Fruit fly (Drosophila melanogaster) whole organism: ENCODE measurements around the gene CG43694.

Experiments used
- CG8478 ChIP-seq: fragments of >200 bp; optimal IDR thresholded peaks from 2 replicates; lab custom pipeline; 2018; ENCODE audit warnings: inconsistent platforms
- Dll ChIP-seq: fragments of >200 bp; optimal IDR thresholded peaks from 2 replicates; lab custom pipeline; 2017
- EcR ChIP-seq, 2 experiments: fragments of >200 bp; optimal IDR thresholded peaks; 2 replicates each; lab custom pipeline; 2017; ENCODE audit warnings: missing biosample characterization in 2 of 2, missing genetic modification characterization in 2 of 2, missing genetic modification reagents in 2 of 2
- pan ChIP-seq: fragments of >200 bp; optimal IDR thresholded peaks from 2 replicates; lab custom pipeline; 2017
- psq ChIP-seq: fragments of >200 bp; optimal IDR thresholded peaks from 2 replicates; lab custom pipeline; 2017
- usp ChIP-seq: fragments of >200 bp; optimal IDR thresholded peaks from 2 replicates; lab custom pipeline; 2017; ENCODE audit warnings: missing biosample characterization, missing genetic modification characterization, mixed read lengths

The CG43694 gene

dm6 chr3R:23425929-23426328, at the start of gene CG43694:
Gene CG43694 (minus strand): TSS chr3R:23426029.
- no peak for TF ChIP-seq EcR (GFP tag; optimal IDR thresholded peaks at IDR 0.05; lab: Kevin White, UChicago)
- no peak for TF ChIP-seq usp
- no peak for TF ChIP-seq CG8478
- TF ChIP-seq psq: no peak
- TF ChIP-seq Dll (lab: Kevin White, UChicago): no peak
- no peak for TF ChIP-seq pan (lab: Kevin White, UChicago)

DNA sequence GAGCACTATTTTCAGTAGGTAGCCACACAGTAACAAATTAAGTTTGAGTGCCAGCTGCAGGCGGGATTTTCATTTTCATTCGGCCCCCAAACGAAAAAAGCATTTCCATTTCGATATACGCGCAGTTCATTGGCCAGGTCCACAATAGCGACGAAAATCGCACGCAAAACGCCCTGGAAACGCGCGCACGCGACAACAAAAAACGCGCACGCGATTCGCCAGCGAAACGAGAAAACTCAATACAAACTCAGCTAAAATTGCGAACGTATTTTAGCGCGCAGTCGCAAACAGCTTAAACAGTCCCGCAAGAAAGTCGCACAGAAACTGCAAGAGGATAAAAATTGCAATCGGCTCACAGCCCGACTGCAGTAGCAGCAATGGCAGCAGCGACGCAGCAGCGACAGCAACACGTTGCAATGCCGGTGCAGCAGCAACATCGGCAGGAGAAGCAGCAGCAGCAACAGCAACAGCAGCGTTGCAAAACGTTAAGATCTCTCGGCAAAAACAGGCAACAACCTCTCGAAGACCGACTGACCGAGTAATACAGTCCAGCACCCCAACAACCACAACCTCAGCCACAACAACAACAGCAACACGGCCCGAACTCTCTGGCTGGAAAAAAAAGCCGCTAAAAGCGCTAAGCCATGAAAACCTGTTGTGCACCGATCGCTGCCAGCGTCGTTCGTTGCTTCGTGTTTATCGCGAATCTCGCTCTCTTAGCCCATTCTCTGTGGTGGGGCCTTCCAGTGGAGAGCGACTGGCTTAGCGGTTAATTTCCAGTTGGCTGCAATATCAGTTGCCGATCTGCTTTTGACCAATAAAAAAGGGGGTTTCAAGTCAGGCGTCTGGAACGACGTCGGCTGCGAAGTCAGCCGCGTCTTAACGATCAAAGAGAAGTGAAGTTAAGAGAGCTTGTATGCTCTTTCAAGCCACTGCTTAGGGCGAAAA, 46.5 kb upstream of the CG43694 start, which contains the start of gene CG4374:
Gene CG4374, minus strand, starts transcription at position 268 of the 948 bp plus-strand sequence.
- TF ChIP-seq EcR (GFP tag; optimal IDR thresholded peaks at IDR 0.05; lab: Kevin White, UChicago) (peak; percentile 49 to 98), pan (lab: Kevin White, UChicago) (no peak)

- no peak for TF ChIP-seq CG8478
- no peak for TF ChIP-seq Dll (lab: Kevin White, UChicago)
- TF ChIP-seq usp: no peak
- no peak for TF ChIP-seq psq
- no peak for TF ChIP-seq EcR (GFP tag; optimal IDR thresholded peaks at IDR 0.05; lab: Kevin White, UChicago)
- no peak for TF ChIP-seq pan (lab: Kevin White, UChicago)
These were observed 34.8 kb upstream of the CG43694 start for dm6 chr3R:23460667-23461066.

- TF ChIP-seq usp (no peak), CG8478 (no peak), pan (lab: Kevin White, UChicago) (no peak), Dll (lab: Kevin White, UChicago) (no peak), EcR (GFP tag; optimal IDR thresholded peaks at IDR 0.05; lab: Kevin White, UChicago) (no peak), psq (no peak)
These were observed 30.0 kb upstream of the CG43694 start for dm6 chr3R:23455866-23456265.

dm6 chr3R:23445249-23445916, 19.6 kb upstream of the CG43694 start:
- TF ChIP-seq pan (lab: Kevin White, UChicago) (no peak), CG8478 (no peak), Dll (lab: Kevin White, UChicago) (no peak), usp (no peak), EcR (GFP tag; optimal IDR thresholded peaks at IDR 0.05; lab: Kevin White, UChicago) (no peak), psq (no peak)

DNA sequence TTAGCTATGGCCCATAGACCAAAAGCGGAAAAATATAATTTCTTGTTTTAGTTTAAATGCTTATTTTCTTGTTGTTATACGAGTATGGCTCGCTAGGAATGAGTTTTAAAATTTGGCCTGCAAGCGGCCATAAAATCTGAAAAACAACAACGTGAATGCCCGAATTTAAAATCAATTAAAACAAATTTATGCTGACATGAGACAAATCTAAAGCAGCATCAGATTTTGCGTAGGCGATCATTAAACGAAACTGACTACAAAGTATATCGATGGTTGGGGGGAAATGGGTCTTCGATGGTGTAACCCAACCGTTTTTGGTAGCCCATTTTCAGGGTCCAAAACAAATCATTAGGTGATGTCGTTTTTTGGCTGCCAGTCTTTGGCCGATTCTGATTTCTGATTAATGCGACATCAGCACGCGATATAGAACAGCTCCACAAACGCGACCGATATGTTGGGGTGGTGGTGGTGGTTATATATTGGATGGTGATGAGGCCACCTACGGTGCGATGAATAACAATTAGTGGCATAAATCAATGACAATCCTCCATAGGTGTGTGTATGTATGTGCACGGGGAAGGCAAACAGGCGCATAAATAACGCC, 12.5 kb upstream of the CG43694 start:
- TF ChIP-seq CG8478 (no peak), Dll (lab: Kevin White, UChicago) (no peak), psq (no peak), EcR (GFP tag; optimal IDR thresholded peaks at IDR 0.05; lab: Kevin White, UChicago) (no peak), pan (lab: Kevin White, UChicago) (no peak), usp (no peak)

DNA sequence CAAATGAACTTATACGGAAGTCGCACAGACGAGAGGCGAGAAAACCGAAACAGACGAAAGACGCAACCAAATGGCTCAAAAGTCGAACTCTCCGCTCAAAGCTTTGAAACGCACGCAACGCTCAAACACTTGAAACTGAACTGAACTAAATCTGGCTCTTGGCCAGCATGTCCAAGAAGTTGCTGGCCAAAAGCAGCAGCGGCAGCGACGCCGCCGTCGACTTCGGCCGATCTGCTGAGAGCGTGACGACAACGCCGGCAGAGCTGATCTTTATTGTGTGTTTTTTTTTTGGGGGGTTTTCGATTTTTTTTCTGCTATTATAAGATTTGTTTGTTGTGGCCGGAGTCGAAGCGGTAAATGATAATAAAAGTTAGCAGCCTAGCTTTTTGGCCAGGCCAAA, 5.5 kb upstream of the CG43694 start:
- no peak for TF ChIP-seq CG8478
- no peak for TF ChIP-seq Dll (lab: Kevin White, UChicago)
- no peak for TF ChIP-seq psq
- no peak for TF ChIP-seq pan (lab: Kevin White, UChicago)
- TF ChIP-seq usp: no peak
- no peak for TF ChIP-seq EcR (GFP tag; optimal IDR thresholded peaks at IDR 0.05; lab: Kevin White, UChicago)

dm6 chr3R:23425107-23425506, 722 bp downstream of the CG43694 start:
- no peak for TF ChIP-seq usp
- TF ChIP-seq CG8478: no peak
- TF ChIP-seq Dll (lab: Kevin White, UChicago): no peak
- TF ChIP-seq EcR (GFP tag; optimal IDR thresholded peaks at IDR 0.05; lab: Kevin White, UChicago): no peak
- TF ChIP-seq pan (lab: Kevin White, UChicago): no peak
- TF ChIP-seq psq: no peak

- TF ChIP-seq Dll (lab: Kevin White, UChicago) (no peak), pan (lab: Kevin White, UChicago) (no peak), CG8478 (no peak), usp (no peak), psq (no peak), EcR (GFP tag; optimal IDR thresholded peaks at IDR 0.05; lab: Kevin White, UChicago) (no peak)
These were observed 3.9 kb downstream of the CG43694 start for dm6 chr3R:23421925-23422324.

DNA sequence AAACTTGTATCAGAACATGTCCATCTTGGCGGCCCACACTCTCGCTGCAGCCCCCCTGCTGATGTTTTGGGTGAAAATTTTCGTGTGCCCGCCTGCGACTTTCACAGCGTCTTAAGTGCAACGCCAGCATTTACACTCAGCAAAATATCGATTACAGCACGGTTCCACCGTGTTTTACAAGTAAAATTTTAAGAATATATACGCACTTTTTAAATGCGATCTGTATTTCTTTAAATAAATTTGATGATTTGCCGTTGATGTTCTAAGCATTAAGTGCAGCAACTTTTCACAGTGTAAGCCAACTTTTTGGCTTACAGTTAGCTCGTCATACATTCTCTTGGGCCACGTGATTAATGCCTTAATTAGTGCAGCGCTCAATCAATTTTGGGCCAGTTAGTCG, 8.2 kb downstream of the CG43694 start:
- TF ChIP-seq EcR (GFP tag; optimal IDR thresholded peaks at IDR 0.05; lab: Kevin White, UChicago): no peak

DNA sequence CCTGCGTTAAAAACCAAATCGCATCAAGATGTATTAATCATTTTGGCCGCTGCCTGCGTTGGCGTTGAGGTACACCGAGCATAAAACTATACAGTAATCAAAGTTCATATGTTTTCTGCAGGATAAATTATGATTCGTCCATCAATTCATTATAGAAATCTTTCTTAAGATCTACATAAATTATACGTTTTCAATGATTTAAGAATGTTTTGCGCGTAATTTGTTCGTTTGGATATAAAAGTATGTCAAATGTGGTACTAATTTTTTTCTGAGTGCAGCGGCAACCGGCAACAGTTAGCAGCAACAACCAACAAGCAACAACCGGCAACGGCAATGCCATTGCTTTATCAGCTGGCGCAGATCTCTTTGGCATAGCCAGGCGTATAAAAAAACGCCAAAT, 9.2 kb downstream of the CG43694 start:
- no peak for TF ChIP-seq EcR (GFP tag; optimal IDR thresholded peaks at IDR 0.05; lab: Kevin White, UChicago)
- TF ChIP-seq CG8478: no peak
- no peak for TF ChIP-seq pan (lab: Kevin White, UChicago)

DNA sequence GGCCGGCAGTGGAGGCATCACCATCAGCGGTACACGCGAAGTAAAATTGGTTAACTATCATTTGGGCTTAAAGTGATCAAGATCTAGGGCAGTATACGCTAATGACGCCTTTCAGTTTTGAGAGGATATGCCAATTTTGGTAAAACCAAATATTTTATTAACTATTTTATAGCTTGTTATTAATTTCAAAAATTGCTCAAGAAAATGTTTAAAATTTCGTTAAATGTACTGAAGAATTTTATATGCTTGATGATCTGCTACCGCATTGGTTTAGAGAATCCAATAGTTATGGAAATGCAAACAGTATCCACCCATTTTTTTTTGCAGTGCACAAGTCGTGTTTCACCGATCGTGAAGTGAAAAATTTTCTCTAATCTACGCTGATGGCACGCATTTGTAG, 17.9 kb downstream of the CG43694 start:
- TF ChIP-seq pan (lab: Kevin White, UChicago) (no peak), EcR (GFP tag; optimal IDR thresholded peaks at IDR 0.05; lab: Kevin White, UChicago) (no peak), usp (no peak), CG8478 (no peak), psq (no peak), Dll (lab: Kevin White, UChicago) (no peak)
